Worm (Caenorhabditis elegans) whole organism, L2 larva: Measurements from ENCODE around the gene dli-1.

Source experiments
- C34F6.9 ChIP-seq: fragments of 150-350 bp; optimal IDR thresholded peaks from 2 replicates; lab custom pipeline; 2014; ENCODE audit warnings: missing biosample characterization, missing genetic modification characterization
- F13H6.1 ChIP-seq: sonication (generic microtip); optimal IDR thresholded peaks from 2 replicates; lab custom pipeline; 2016; ENCODE audit warnings: missing genetic modification characterization, missing compliant biosample characterization
- R02D3.7 ChIP-seq: fragments of 150-350 bp; optimal IDR thresholded peaks from 2 replicates; lab custom pipeline; 2014; ENCODE audit warnings: missing biosample characterization, missing genetic modification characterization
- Y55F3AM.14 ChIP-seq: fragments of 200-800 bp; sonication (Bioruptor generic); optimal IDR thresholded peaks from 2 replicates; lab custom pipeline; 2018; ENCODE audit warnings: mild to moderate bottlenecking, missing genetic modification characterization, missing compliant biosample characterization
- ZK546.5 ChIP-seq: sonication (generic microtip); optimal IDR thresholded peaks from 2 replicates; lab custom pipeline; 2017; ENCODE audit warnings: missing biosample characterization, missing genetic modification characterization
- alr-1 ChIP-seq: fragments of 150-350 bp; optimal IDR thresholded peaks from 2 replicates; lab custom pipeline; 2014; ENCODE audit warnings: missing biosample characterization, missing genetic modification characterization
- aly-2 ChIP-seq: fragments of 150-350 bp; optimal IDR thresholded peaks from 2 replicates; lab custom pipeline; 2014; ENCODE audit warnings: missing biosample characterization, missing genetic modification characterization
- ama-1 ChIP-seq: fragments of 150-350 bp; optimal IDR thresholded peaks from 2 replicates; lab custom pipeline; 2018; ENCODE audit warnings: inconsistent platforms
- blmp-1 ChIP-seq: sonication (generic microtip); optimal IDR thresholded peaks from 2 replicates; lab custom pipeline; 2017; ENCODE audit warnings: missing genetic modification characterization, mild to moderate bottlenecking, missing compliant biosample characterization, antibody characterized with exemption, moderate library complexity; ENCODE audit not compliant: insufficient read depth
- ceh-16 ChIP-seq: fragments of 150-350 bp; optimal IDR thresholded peaks from 2 replicates; lab custom pipeline; 2014; ENCODE audit warnings: missing biosample characterization, missing genetic modification characterization
- ceh-82 ChIP-seq: fragments of 150-350 bp; optimal IDR thresholded peaks from 2 replicates; lab custom pipeline; 2014; ENCODE audit warnings: missing biosample characterization, missing genetic modification characterization
- crh-2 ChIP-seq: sonication (generic microtip); optimal IDR thresholded peaks from 2 replicates; lab custom pipeline; 2017; ENCODE audit warnings: missing biosample characterization, missing genetic modification characterization
- dmd-4 ChIP-seq: sonication (generic microtip); optimal IDR thresholded peaks from 2 replicates; lab custom pipeline; 2017; ENCODE audit warnings: missing biosample characterization, missing genetic modification characterization
- egl-27 ChIP-seq: sonication (generic microtip); optimal IDR thresholded peaks from 3 replicates; lab custom pipeline; 2017; ENCODE audit warnings: missing biosample characterization, missing genetic modification reagents, missing genetic modification characterization
- elt-1 ChIP-seq: fragments of 150-350 bp; optimal IDR thresholded peaks from 2 replicates; lab custom pipeline; 2014; ENCODE audit warnings: missing biosample characterization, missing genetic modification characterization
- elt-3 ChIP-seq: sonication (generic microtip); optimal IDR thresholded peaks from 2 replicates; lab custom pipeline; 2017; ENCODE audit warnings: missing biosample characterization, missing genetic modification characterization
- fos-1 ChIP-seq: fragments of 150-350 bp; optimal IDR thresholded peaks from 2 replicates; lab custom pipeline; 2014; ENCODE audit warnings: missing biosample characterization, missing genetic modification characterization
- gmeb-1 ChIP-seq: fragments of 150-350 bp; optimal IDR thresholded peaks from 2 replicates; lab custom pipeline; 2014; ENCODE audit warnings: missing biosample characterization, missing genetic modification characterization
- lin-11 ChIP-seq: fragments of 150-350 bp; sonication (generic microtip); optimal IDR thresholded peaks from 2 replicates; lab custom pipeline; 2014; ENCODE audit warnings: missing biosample characterization, missing genetic modification characterization, inconsistent platforms, mixed read lengths
- lin-13 ChIP-seq: fragments of 150-350 bp; optimal IDR thresholded peaks from 2 replicates; lab custom pipeline; 2014; ENCODE audit warnings: missing biosample characterization, missing genetic modification reagents, missing genetic modification characterization
- lin-39 ChIP-seq: fragments of 150-350 bp; optimal IDR thresholded peaks from 2 replicates; lab custom pipeline; 2014; ENCODE audit warnings: missing biosample characterization, missing genetic modification reagents, missing genetic modification characterization
- lsy-2 ChIP-seq, 2 experiments: fragments of 150-350 bp in 1 of 2; sonication (generic microtip) in 1 of 2; optimal IDR thresholded peaks; 2 replicates each; lab custom pipeline; 2014 to 2017; ENCODE audit warnings: missing biosample characterization in 2 of 2, missing genetic modification characterization in 2 of 2
- mab-5 ChIP-seq: fragments of 150-350 bp; optimal IDR thresholded peaks from 2 replicates; lab custom pipeline; 2014; ENCODE audit warnings: missing biosample characterization, missing genetic modification characterization
- mbf-1 ChIP-seq: sonication (generic microtip); optimal IDR thresholded peaks from 2 replicates; lab custom pipeline; 2017; ENCODE audit warnings: missing biosample characterization, missing genetic modification characterization
- mdl-1 ChIP-seq, 2 experiments: fragments of 150-350 bp in 1 of 2; sonication (generic microtip) in 1 of 2; optimal IDR thresholded peaks; 2 replicates each; lab custom pipeline; 2017; ENCODE audit warnings: missing biosample characterization in 2 of 2, missing genetic modification characterization in 2 of 2
- nhr-10 ChIP-seq: sonication (generic microtip); optimal IDR thresholded peaks from 2 replicates; lab custom pipeline; 2017; ENCODE audit warnings: missing biosample characterization, missing genetic modification characterization
- nhr-11 ChIP-seq: fragments of 150-350 bp; optimal IDR thresholded peaks from 2 replicates; lab custom pipeline; 2014; ENCODE audit warnings: missing biosample characterization, missing genetic modification characterization
- nhr-12 ChIP-seq: fragments of 150-350 bp; optimal IDR thresholded peaks from 2 replicates; lab custom pipeline; 2014; ENCODE audit warnings: missing biosample characterization, missing genetic modification characterization
- nhr-129 ChIP-seq: fragments of 150-350 bp; optimal IDR thresholded peaks from 2 replicates; lab custom pipeline; 2014; ENCODE audit warnings: missing biosample characterization, missing genetic modification characterization
- nhr-21 ChIP-seq: fragments of 150-350 bp; optimal IDR thresholded peaks from 2 replicates; lab custom pipeline; 2014; ENCODE audit warnings: missing biosample characterization, missing genetic modification characterization
- nhr-23 ChIP-seq: fragments of 150-350 bp; optimal IDR thresholded peaks from 2 replicates; lab custom pipeline; 2014; ENCODE audit warnings: missing biosample characterization, missing genetic modification reagents, missing genetic modification characterization
- nhr-237 ChIP-seq: fragments of 150-350 bp; optimal IDR thresholded peaks from 2 replicates; lab custom pipeline; 2014; ENCODE audit warnings: missing biosample characterization, missing genetic modification characterization
- nhr-25 ChIP-seq: fragments of 150-350 bp; sonication (generic microtip); optimal IDR thresholded peaks from 3 replicates; lab custom pipeline; 2014; ENCODE audit warnings: missing biosample characterization, missing genetic modification characterization
- nhr-6 ChIP-seq: fragments of 150-350 bp; optimal IDR thresholded peaks from 2 replicates; lab custom pipeline; 2014; ENCODE audit warnings: missing biosample characterization, missing genetic modification characterization
- nhr-77 ChIP-seq: fragments of 150-350 bp; optimal IDR thresholded peaks from 2 replicates; lab custom pipeline; 2014; ENCODE audit warnings: missing biosample characterization, missing genetic modification characterization
- peb-1 ChIP-seq: fragments of 150-350 bp; optimal IDR thresholded peaks from 2 replicates; lab custom pipeline; 2014; ENCODE audit warnings: missing biosample characterization, missing genetic modification characterization
- sem-4 ChIP-seq: fragments of 150-350 bp; optimal IDR thresholded peaks from 2 replicates; lab custom pipeline; 2014; ENCODE audit warnings: missing biosample characterization, missing genetic modification reagents, missing genetic modification characterization
- skn-1 ChIP-seq: sonication (generic microtip); optimal IDR thresholded peaks from 2 replicates; lab custom pipeline; 2017; ENCODE audit warnings: missing biosample characterization, missing genetic modification characterization
- sma-3 ChIP-seq: sonication (generic microtip); optimal IDR thresholded peaks from 2 replicates; lab custom pipeline; 2016; ENCODE audit warnings: missing genetic modification reagents, missing genetic modification characterization, missing compliant biosample characterization
- sma-9 ChIP-seq, 2 experiments: fragments of 150-350 bp in 1 of 2; sonication (generic microtip) in 1 of 2; optimal IDR thresholded peaks; 2 replicates each; lab custom pipeline; 2014 to 2016; ENCODE audit warnings: missing genetic modification characterization in 2 of 2, mild to moderate bottlenecking in 1 of 2, missing biosample characterization in 1 of 2, missing compliant biosample characterization in 1 of 2, missing genetic modification reagents in 1 of 2, moderate library complexity in 1 of 2
- snpc-4 ChIP-seq: fragments of 150-350 bp; optimal IDR thresholded peaks from 2 replicates; lab custom pipeline; 2014; ENCODE audit warnings: missing biosample characterization, missing genetic modification characterization
- unc-39 ChIP-seq: fragments of 150-350 bp; optimal IDR thresholded peaks from 2 replicates; lab custom pipeline; 2014; ENCODE audit warnings: missing biosample characterization, missing genetic modification characterization
- unc-55 ChIP-seq: fragments of 150-350 bp; sonication (generic microtip); optimal IDR thresholded peaks from 3 replicates; lab custom pipeline; 2014; ENCODE audit warnings: missing biosample characterization, missing genetic modification reagents, missing genetic modification characterization
- unc-62 ChIP-seq: fragments of 150-350 bp; optimal IDR thresholded peaks from 2 replicates; lab custom pipeline; 2014; ENCODE audit warnings: missing biosample characterization, missing genetic modification reagents, missing genetic modification characterization
- zag-1 ChIP-seq: fragments of 150-350 bp; optimal IDR thresholded peaks from 2 replicates; lab custom pipeline; 2014; ENCODE audit warnings: missing biosample characterization, missing genetic modification characterization
- ztf-1 ChIP-seq: fragments of 200-800 bp; sonication (Bioruptor generic); conservative IDR thresholded peaks from 2 replicates; pipeline ENCODE4 v1.3.6; 2022; ENCODE audit warnings: missing genetic modification characterization, missing compliant biosample characterization
- ztf-11 ChIP-seq: sonication (generic microtip); optimal IDR thresholded peaks from 2 replicates; lab custom pipeline; 2017; ENCODE audit warnings: missing biosample characterization, missing genetic modification characterization
- ztf-4 ChIP-seq: fragments of 150-350 bp; optimal IDR thresholded peaks from 2 replicates; lab custom pipeline; 2014; ENCODE audit warnings: missing biosample characterization, missing genetic modification characterization

The dli-1 gene

ce11 chrIV:13098652-13099051, at the start of gene dli-1, which contains the start of the genes tin-9.2 and exos-4.1:
Gene dli-1 (minus strand): TSS chrIV:13098792.
Gene tin-9.2 (plus strand): TSS chrIV:13098995.
Gene exos-4.1 (plus strand): TSS chrIV:13098999.
- TF ChIP-seq peb-1 = no peak
- TF ChIP-seq snpc-4 (tag; lab: Kevin White, UChicago) = no peak
- TF ChIP-seq nhr-77 (tag; lab: Kevin White, UChicago) = no peak
- TF ChIP-seq fos-1 (tag; lab: Kevin White, UChicago) = peak; percentile 47
- no peak for TF ChIP-seq mbf-1 (tag; lab: Kevin White, UChicago)
- TF ChIP-seq aly-2 (tag; lab: Kevin White, UChicago) = no peak
- no peak for TF ChIP-seq lin-39 (tag; lab: Kevin White, UChicago)
- no peak for TF ChIP-seq skn-1 (tag; lab: Kevin White, UChicago)
- no peak for TF ChIP-seq ceh-82 (tag; lab: Kevin White, UChicago)
- no peak for TF ChIP-seq ztf-11 (tag; lab: Kevin White, UChicago)
- TF ChIP-seq lsy-2 (tag; optimal IDR thresholded peaks at IDR 0.05; lab: Kevin White, UChicago) = peak; percentile 65 to 90
- TF ChIP-seq unc-55 (GFP tag; lab: Kevin White, UChicago) = peak; percentile 89
- no peak for TF ChIP-seq ztf-1
- TF ChIP-seq unc-39 (tag; lab: Kevin White, UChicago) = no peak
- TF ChIP-seq C34F6.9 (tag; lab: Kevin White, UChicago) = peak; percentile 91
- TF ChIP-seq nhr-12 = no peak
- TF ChIP-seq ZK546.5 = peak; percentile 19
- TF ChIP-seq blmp-1 (tag; lab: Kevin White, UChicago) = peak; percentile 6
- TF ChIP-seq lin-11 = peak; percentile 23
- TF ChIP-seq nhr-237 (tag; lab: Kevin White, UChicago) = no peak
- peak; percentile 82 for TF ChIP-seq crh-2 (tag; lab: Kevin White, UChicago)
- TF ChIP-seq sma-9 (GFP tag; optimal IDR thresholded peaks at IDR 0.05; lab: Kevin White, UChicago) = no peak
- TF ChIP-seq sma-9 (tag; optimal IDR thresholded peaks at IDR 0.05; lab: Kevin White, UChicago) = no peak
- peak; percentile 8 for TF ChIP-seq ama-1
- no peak for TF ChIP-seq elt-3 (tag; lab: Kevin White, UChicago)
- TF ChIP-seq Y55F3AM.14 = no peak
- no peak for TF ChIP-seq unc-62 (GFP tag; lab: Kevin White, UChicago)
- TF ChIP-seq sem-4 (tag; lab: Kevin White, UChicago) = no peak
- TF ChIP-seq alr-1 (tag; lab: Kevin White, UChicago) = no peak
- peak; percentile 66 for TF ChIP-seq lin-13 (GFP tag; lab: Kevin White, UChicago)
- TF ChIP-seq nhr-129 = peak; percentile 90
- TF ChIP-seq egl-27 (tag; lab: Kevin White, UChicago) = no peak
- TF ChIP-seq ztf-4 (tag; lab: Kevin White, UChicago) = no peak
- no peak for TF ChIP-seq nhr-21 (tag; lab: Kevin White, UChicago)
- TF ChIP-seq zag-1 (tag; lab: Kevin White, UChicago) = no peak
- TF ChIP-seq ceh-16 (tag; lab: Kevin White, UChicago) = no peak
- TF ChIP-seq mdl-1 (tag; optimal IDR thresholded peaks at IDR 0.05; lab: Kevin White, UChicago) = peak in 1 of 2 experiments; percentile 5
- TF ChIP-seq R02D3.7 = no peak
- TF ChIP-seq gmeb-1 (tag; lab: Kevin White, UChicago) = peak; percentile 84
- peak; percentile 53 for TF ChIP-seq F13H6.1 (tag; lab: Kevin White, UChicago)
- TF ChIP-seq dmd-4 (tag; lab: Kevin White, UChicago) = no peak
- peak; percentile 65 for TF ChIP-seq nhr-25 (tag; lab: Kevin White, UChicago)
- peak; percentile 40 for TF ChIP-seq sma-3 (GFP tag; lab: Kevin White, UChicago)
- TF ChIP-seq nhr-23 (tag; lab: Kevin White, UChicago) = no peak
- TF ChIP-seq mab-5 (tag; lab: Kevin White, UChicago) = peak; percentile 67
- no peak for TF ChIP-seq nhr-6 (tag; lab: Kevin White, UChicago)
- TF ChIP-seq nhr-10 (tag; lab: Kevin White, UChicago) = no peak
- TF ChIP-seq nhr-11 (tag; lab: Kevin White, UChicago) = no peak
- TF ChIP-seq elt-1 (tag; lab: Kevin White, UChicago) = no peak
- TF ChIP-seq, all 48 proteins: peak for 17
